Worm (Caenorhabditis elegans): ENCODE measurements around the gene fbxa-72.

ce11 chrV:657678-658077, 18.9 kb downstream of the fbxa-72 start, which contains the start of gene srh-246:
- TF ChIP-seq nhr-77 (tag; optimal IDR thresholded peaks at IDR 0.05) (no peak), ceh-82 (tag; optimal IDR thresholded peaks at IDR 0.05) (no peak), zag-1 (tag; optimal IDR thresholded peaks at IDR 0.05) (no peak), nhr-11 (tag; optimal IDR thresholded peaks at IDR 0.05) (no peak), lin-13 (GFP tag; optimal IDR thresholded peaks at IDR 0.05) (no peak), ZK546.5 (tag; optimal IDR thresholded peaks at IDR 0.05) (no peak), sem-4 (tag; optimal IDR thresholded peaks at IDR 0.05) (no peak), nhr-237 (tag; optimal IDR thresholded peaks at IDR 0.05) (no peak), F13H6.1 (tag; optimal IDR thresholded peaks at IDR 0.05) (no peak), unc-62 (GFP tag; optimal IDR thresholded peaks at IDR 0.05) (no peak)
